Worm (Caenorhabditis elegans): ENCODE measurements around the gene C16D9.3.

Gene C16D9.3

ce11 chrV:8212816-8213215 is 27.0 kb downstream of the C16D9.3 start:
- TF ChIP-seq fos-1 (tag; optimal IDR thresholded peaks at IDR 0.05) (no peak), elt-2 (tag; optimal IDR thresholded peaks at IDR 0.05) (peak; percentile 87), pqm-1 (tag; optimal IDR thresholded peaks at IDR 0.05) (peak; percentile 83)

- TF ChIP-seq mdl-1 (tag; optimal IDR thresholded peaks at IDR 0.05) (no peak), nhr-25 (tag; optimal IDR thresholded peaks at IDR 0.05) (no peak), nhr-11 (tag; optimal IDR thresholded peaks at IDR 0.05) (no peak), ceh-28 (tag; optimal IDR thresholded peaks at IDR 0.05) (no peak), elt-2 (tag; optimal IDR thresholded peaks at IDR 0.05) (no peak), fos-1 (tag; optimal IDR thresholded peaks at IDR 0.05) (no peak), zag-1 (tag; optimal IDR thresholded peaks at IDR 0.05) (no peak), jun-1 (tag; optimal IDR thresholded peaks at IDR 0.05) (no peak), ZK546.5 (tag; optimal IDR thresholded peaks at IDR 0.05) (no peak)
Observed at ce11 chrV:8211993-8212392, 27.8 kb downstream of the C16D9.3 start.

ce11 chrV:8210527-8210926 is 29.3 kb downstream of the C16D9.3 start:
- TF ChIP-seq elt-3 (tag; optimal IDR thresholded peaks at IDR 0.05) (no peak), nfya-1 (tag; optimal IDR thresholded peaks at IDR 0.05; ENCODE audit: insufficient read depth) (peak; percentile 19)

ce11 chrV:8206931-8207330 is 32.9 kb downstream of the C16D9.3 start, which contains the start of gene timp-1:
Gene timp-1, plus strand, starts transcription at chrV:8207235.
- TF ChIP-seq nhr-23 (tag; optimal IDR thresholded peaks at IDR 0.05) = peak; percentile 45
- no peak for TF ChIP-seq nhr-28 (tag; optimal IDR thresholded peaks at IDR 0.05)
- TF ChIP-seq lin-15B (tag; optimal IDR thresholded peaks at IDR 0.05) = no peak
- no peak for TF ChIP-seq lin-39 (tag; optimal IDR thresholded peaks at IDR 0.05)

- TF ChIP-seq egl-5 (tag; optimal IDR thresholded peaks at IDR 0.05) (no peak), pha-4 (tag; optimal IDR thresholded peaks at IDR 0.05) (peak; percentile 76), fos-1 (tag; optimal IDR thresholded peaks at IDR 0.05) (no peak), lin-15B (tag; optimal IDR thresholded peaks at IDR 0.05) (no peak), lin-39 (tag; optimal IDR thresholded peaks at IDR 0.05) (no peak), hmg-11 (tag; optimal IDR thresholded peaks at IDR 0.05) (no peak), pqm-1 (tag; optimal IDR thresholded peaks at IDR 0.05) (peak; percentile 16), aly-2 (tag; optimal IDR thresholded peaks at IDR 0.05) (no peak), tbx-2 (tag; optimal IDR thresholded peaks at IDR 0.05) (no peak), snpc-4 (tag; optimal IDR thresholded peaks at IDR 0.05) (no peak), elt-2 (tag; optimal IDR thresholded peaks at IDR 0.05) (peak; percentile 21), zag-1 (tag; optimal IDR thresholded peaks at IDR 0.05) (no peak)
Observed at ce11 chrV:8203085-8203643, 36.7 kb downstream of the C16D9.3 start, which contains the start of gene cest-17. Gene cest-17, plus strand, starts transcription at chrV:8203332.

- no peak for TF ChIP-seq ama-1 (optimal IDR thresholded peaks at IDR 0.05)
- TF ChIP-seq nhr-28 (tag; optimal IDR thresholded peaks at IDR 0.05) = no peak
- no peak for TF ChIP-seq snpc-4 (tag; optimal IDR thresholded peaks at IDR 0.05)
- no peak for TF ChIP-seq aly-2 (tag; optimal IDR thresholded peaks at IDR 0.05)
- TF ChIP-seq nhr-23 (tag; optimal IDR thresholded peaks at IDR 0.05) = peak; percentile 65
- TF ChIP-seq nhr-25 (tag; optimal IDR thresholded peaks at IDR 0.05) = peak; percentile 35
- TF ChIP-seq zag-1 (tag; optimal IDR thresholded peaks at IDR 0.05) = no peak
- no peak for TF ChIP-seq lin-39 (tag; optimal IDR thresholded peaks at IDR 0.05)
- TF ChIP-seq egl-27 (tag; optimal IDR thresholded peaks at IDR 0.05) = peak; percentile 24
- TF ChIP-seq nhr-43 (tag; optimal IDR thresholded peaks at IDR 0.05; ENCODE audit: poor library complexity, severe bottlenecking) = peak; percentile 16
- no peak for TF ChIP-seq ceh-28 (tag; optimal IDR thresholded peaks at IDR 0.05)
- no peak for TF ChIP-seq ztf-4 (tag; optimal IDR thresholded peaks at IDR 0.05)
- no peak for TF ChIP-seq jun-1 (tag; optimal IDR thresholded peaks at IDR 0.05)
- no peak for TF ChIP-seq unc-62 (GFP tag; optimal IDR thresholded peaks at IDR 0.05)
Observed at ce11 chrV:8201229-8201858, 38.5 kb downstream of the C16D9.3 start, which contains the start of gene cri-2. Gene cri-2, plus strand, starts transcription at chrV:8201808.

ce11 chrV:8198994-8199393 is 40.8 kb downstream of the C16D9.3 start, which contains the start of gene F20D6.11:
Gene F20D6.11, minus strand, starts transcription at chrV:8199094.
- TF ChIP-seq elt-2 (tag; optimal IDR thresholded peaks at IDR 0.05) (peak; percentile 18), nhr-43 (tag; optimal IDR thresholded peaks at IDR 0.05; ENCODE audit: poor library complexity, severe bottlenecking) (no peak)

Data from whole organism, L3 larva.